Fruit fly (Drosophila melanogaster): Measurements from ENCODE around the gene CG43731.

DNA sequence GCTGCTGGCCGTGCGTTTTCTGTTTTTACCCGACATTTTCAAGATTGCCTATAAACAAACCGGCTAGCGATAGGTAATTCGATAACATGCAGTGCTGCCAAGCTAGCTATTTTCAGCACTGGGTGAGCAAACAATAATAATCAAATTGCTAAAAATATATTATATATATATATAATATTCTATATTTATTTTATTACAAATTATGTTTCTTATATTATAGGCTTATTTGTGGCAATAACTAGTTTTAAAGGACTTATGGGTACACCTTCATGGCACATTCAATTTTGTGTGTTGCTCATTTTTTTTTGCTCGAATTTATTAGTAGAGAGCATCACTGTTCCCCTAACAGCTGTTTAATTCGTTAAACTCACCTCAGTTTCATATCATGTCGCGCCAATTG is 25.0 kb downstream of the CG43731 start:
- no peak for TF ChIP-seq CG8478 (optimal IDR thresholded peaks at IDR 0.05)
- TF ChIP-seq CTCF (optimal IDR thresholded peaks at IDR 0.05), result no peak
